Fruit fly (Drosophila melanogaster) whole organism, embryonic: ENCODE results near the gene Nak.

Experiments
- Asciz ChIP-seq: fragments of 200-800 bp; sonication (Bioruptor generic); optimal IDR thresholded peaks from 2 replicates; lab custom pipeline; 2017; ENCODE audit warnings: missing biosample characterization, mild to moderate bottlenecking, missing genetic modification characterization, missing genetic modification reagents
- CG11085 ChIP-seq: fragments of 200-800 bp; sonication (Bioruptor generic); IDR thresholded peaks from 2 replicates; pipeline ENCODE4 v1.3.6; 2022; ENCODE audit warnings: missing biosample characterization, missing genetic modification characterization
- CG12299 ChIP-seq: fragments of 200-800 bp; sonication (Bioruptor generic); optimal IDR thresholded peaks from 2 replicates; lab custom pipeline; 2018; ENCODE audit warnings: missing biosample characterization, mild to moderate bottlenecking, missing genetic modification characterization
- CG14050 ChIP-seq: fragments of 200-800 bp; sonication (Bioruptor generic); IDR thresholded peaks from 3 replicates; pipeline ENCODE4 v1.3.6; 2022; ENCODE audit warnings: missing biosample characterization, missing genetic modification characterization
- CG14441 ChIP-seq: fragments of 200-800 bp; sonication (Bioruptor generic); IDR thresholded peaks from 2 replicates; pipeline ENCODE4 v1.3.6; 2022; ENCODE audit warnings: missing biosample characterization, missing genetic modification characterization
- CG1529 ChIP-seq: fragments of 200-800 bp; sonication (Bioruptor generic); optimal IDR thresholded peaks from 3 replicates; lab custom pipeline; 2018; ENCODE audit warnings: missing biosample characterization, missing genetic modification characterization
- CG15514 ChIP-seq: fragments of 200-800 bp; sonication (Bioruptor generic); optimal IDR thresholded peaks from 3 replicates; lab custom pipeline; 2017; ENCODE audit warnings: missing biosample characterization, missing genetic modification characterization, mild to moderate bottlenecking, moderate library complexity, missing genetic modification reagents
- CG18011 ChIP-seq: fragments of 200-800 bp; sonication (Bioruptor generic); optimal IDR thresholded peaks from 2 replicates; lab custom pipeline; 2017; ENCODE audit warnings: missing biosample characterization, missing genetic modification characterization, mild to moderate bottlenecking, moderate library complexity, missing genotype
- CG2116 ChIP-seq: fragments of 200-800 bp; sonication (Bioruptor generic); optimal IDR thresholded peaks from 3 replicates; lab custom pipeline; 2018; ENCODE audit warnings: missing biosample characterization, mild to moderate bottlenecking, missing genetic modification characterization
- CG2202 ChIP-seq: fragments of 200-800 bp; sonication (Bioruptor generic); optimal IDR thresholded peaks from 2 replicates; lab custom pipeline; 2018; ENCODE audit warnings: missing biosample characterization, mild to moderate bottlenecking, missing genetic modification characterization
- CG31441 ChIP-seq: fragments of 200-800 bp; sonication (Bioruptor generic); IDR thresholded peaks from 2 replicates; pipeline ENCODE4 v1.3.6; 2022; ENCODE audit warnings: missing biosample characterization, missing genetic modification characterization
- CG3847 ChIP-seq: fragments of 200-800 bp; sonication (Bioruptor generic); IDR thresholded peaks from 2 replicates; pipeline ENCODE4 v1.3.6; 2022; ENCODE audit warnings: missing biosample characterization, missing genetic modification characterization
- CG5245 ChIP-seq: fragments of 200-800 bp; sonication (Bioruptor generic); optimal IDR thresholded peaks from 3 replicates; lab custom pipeline; 2016; ENCODE audit warnings: missing biosample characterization, missing genetic modification characterization
- CG6175 ChIP-seq: fragments of 200-800 bp; sonication (Bioruptor generic); IDR thresholded peaks from 3 replicates; pipeline ENCODE4 v1.3.6; 2022; ENCODE audit warnings: missing biosample characterization, missing genetic modification characterization
- CG6254 ChIP-seq: fragments of 200-800 bp; sonication (Bioruptor generic); optimal IDR thresholded peaks from 3 replicates; lab custom pipeline; 2017; ENCODE audit warnings: mild to moderate bottlenecking, missing biosample characterization, missing genetic modification reagents, missing genetic modification characterization
- CG6765 ChIP-seq: fragments of 200-800 bp; sonication (Bioruptor generic); optimal IDR thresholded peaks from 3 replicates; lab custom pipeline; 2017; ENCODE audit warnings: missing biosample characterization, mild to moderate bottlenecking, missing genetic modification characterization
- CG7271 ChIP-seq: fragments of 200-800 bp; sonication (Bioruptor generic); optimal IDR thresholded peaks from 2 replicates; lab custom pipeline; 2018; ENCODE audit warnings: missing biosample characterization, mild to moderate bottlenecking, missing genetic modification characterization, moderate library complexity
- CG7556 ChIP-seq: fragments of 200-800 bp; sonication (Bioruptor generic); optimal IDR thresholded peaks from 2 replicates; lab custom pipeline; 2017; ENCODE audit warnings: missing biosample characterization, mild to moderate bottlenecking, missing genetic modification characterization
- CG8478 ChIP-seq: fragments of >200 bp; optimal IDR thresholded peaks from 2 replicates; lab custom pipeline; 2018
- D ChIP-seq, 2 experiments: fragments of 200-800 bp in 1 of 2; fragments of >200 bp in 1 of 2; sonication (Bioruptor generic) in 1 of 2; optimal IDR thresholded peaks; 2 replicates in 1 of 2; 3 replicates in 1 of 2; lab custom pipeline; 2017; ENCODE audit warnings: mild to moderate bottlenecking in 1 of 2, missing biosample characterization in 1 of 2, missing genetic modification characterization in 1 of 2, missing genetic modification reagents in 1 of 2
- Dfd ChIP-seq, 2 experiments: fragments of >200 bp; optimal IDR thresholded peaks; 2 replicates each; lab custom pipeline; 2017; ENCODE audit warnings: missing biosample characterization in 2 of 2, missing genetic modification characterization in 2 of 2
- H2.0 ChIP-seq: fragments of 200-800 bp; sonication (Bioruptor generic); IDR thresholded peaks from 2 replicates; pipeline ENCODE4 v1.3.6; 2022; ENCODE audit warnings: missing biosample characterization, missing genetic modification characterization
- HLH3B ChIP-seq: fragments of 200-800 bp; sonication (Bioruptor generic); IDR thresholded peaks from 2 replicates; pipeline ENCODE4 v1.3.6; 2022; ENCODE audit warnings: missing biosample characterization, missing genetic modification characterization
- Hr51 ChIP-seq, 2 experiments: fragments of 200-800 bp; sonication (Bioruptor generic); optimal IDR thresholded peaks; 2 replicates in 1 of 2; 3 replicates in 1 of 2; lab custom pipeline; 2016 to 2018; ENCODE audit warnings: missing biosample characterization in 2 of 2, missing genetic modification characterization in 2 of 2, mild to moderate bottlenecking in 1 of 2, moderate library complexity in 1 of 2
- Max ChIP-seq: fragments of 200-800 bp; sonication (Bioruptor generic); optimal IDR thresholded peaks from 2 replicates; lab custom pipeline; 2016; ENCODE audit warnings: missing biosample characterization, mild to moderate bottlenecking, missing genetic modification characterization
- NK7.1 ChIP-seq: fragments of 200-800 bp; sonication (Bioruptor generic); optimal IDR thresholded peaks from 3 replicates; lab custom pipeline; 2016; ENCODE audit warnings: missing biosample characterization, missing genetic modification characterization
- Rx ChIP-seq: fragments of 200-800 bp; sonication (Bioruptor generic); IDR thresholded peaks from 2 replicates; pipeline ENCODE4 v1.3.6; 2022; ENCODE audit warnings: missing biosample characterization, missing genetic modification characterization
- Scr ChIP-seq: fragments of 200-800 bp; sonication (Bioruptor generic); IDR thresholded peaks from 2 replicates; pipeline ENCODE4 v1.3.6; 2022; ENCODE audit warnings: missing biosample characterization, missing genetic modification characterization; ENCODE audit not compliant: partially characterized antibody
- Sry-δ ChIP-seq: fragments of 200-800 bp; sonication (Bioruptor generic); optimal IDR thresholded peaks from 2 replicates; lab custom pipeline; 2016; ENCODE audit warnings: missing biosample characterization, missing genetic modification characterization
- ap ChIP-seq: fragments of 200-800 bp; sonication (Bioruptor generic); IDR thresholded peaks from 2 replicates; pipeline ENCODE4 v1.3.6; 2022; ENCODE audit warnings: missing biosample characterization, missing genetic modification characterization
- bab2 ChIP-seq: fragments of 200-800 bp; sonication (Bioruptor generic); optimal IDR thresholded peaks from 2 replicates; lab custom pipeline; 2016; ENCODE audit warnings: missing biosample characterization, missing genetic modification characterization
- chn ChIP-seq: fragments of 200-800 bp; sonication (Bioruptor generic); optimal IDR thresholded peaks from 2 replicates; lab custom pipeline; 2016; ENCODE audit warnings: missing biosample characterization, missing genetic modification characterization
- danr ChIP-seq: fragments of 200-800 bp; sonication (Bioruptor generic); IDR thresholded peaks from 2 replicates; pipeline ENCODE4 v1.3.6; 2022; ENCODE audit warnings: missing biosample characterization, missing genetic modification characterization
- dmrt99B ChIP-seq: fragments of 200-800 bp; sonication (Bioruptor generic); optimal IDR thresholded peaks from 2 replicates; lab custom pipeline; 2018; ENCODE audit warnings: missing biosample characterization, mild to moderate bottlenecking, missing genetic modification characterization, moderate library complexity
- fd102C ChIP-seq: fragments of 200-800 bp; sonication (Bioruptor generic); optimal IDR thresholded peaks from 2 replicates; lab custom pipeline; 2018; ENCODE audit warnings: missing biosample characterization, mild to moderate bottlenecking, missing genetic modification characterization, moderate library complexity
- ftz-f1 ChIP-seq: fragments of 200-800 bp; sonication (Bioruptor generic); optimal IDR thresholded peaks from 2 replicates; lab custom pipeline; 2016; ENCODE audit warnings: missing biosample characterization, missing genetic modification characterization
- hth ChIP-seq: fragments of >200 bp; optimal IDR thresholded peaks from 2 replicates; lab custom pipeline; 2017; ENCODE audit warnings: inconsistent platforms
- klu ChIP-seq: fragments of 200-800 bp; sonication (Bioruptor generic); IDR thresholded peaks from 2 replicates; pipeline ENCODE4 v1.3.6; 2022; ENCODE audit warnings: missing biosample characterization, missing genetic modification characterization
- kni ChIP-seq: fragments of 200-800 bp; sonication (Bioruptor generic); optimal IDR thresholded peaks from 3 replicates; lab custom pipeline; 2017; ENCODE audit warnings: mild to moderate bottlenecking, missing biosample characterization, missing genetic modification reagents, missing genetic modification characterization
- nerfin-1 ChIP-seq: fragments of 200-800 bp; sonication (Bioruptor generic); optimal IDR thresholded peaks from 3 replicates; lab custom pipeline; 2019; ENCODE audit warnings: missing biosample characterization, mild to moderate bottlenecking, missing genetic modification characterization, moderate library complexity
- otp ChIP-seq: fragments of 200-800 bp; sonication (Bioruptor generic); IDR thresholded peaks from 3 replicates; pipeline ENCODE4, ENCODE4 v1.3.6; 2022; ENCODE audit warnings: missing biosample characterization, missing genetic modification characterization
- peb ChIP-seq: fragments of 200-800 bp; sonication (Bioruptor generic); IDR thresholded peaks from 2 replicates; pipeline ENCODE4 v1.3.6; 2022; ENCODE audit warnings: missing biosample characterization, missing genetic modification characterization
- scrt ChIP-seq: fragments of 200-800 bp; sonication (Bioruptor generic); optimal IDR thresholded peaks from 2 replicates; lab custom pipeline; 2018; ENCODE audit warnings: missing biosample characterization, mild to moderate bottlenecking, missing genetic modification characterization, moderate library complexity
- sens ChIP-seq: fragments of 200-800 bp; sonication (Bioruptor generic); peaks from one replicate; lab custom pipeline; 2016; ENCODE audit warnings: missing biosample characterization, missing genetic modification characterization
- sens-2 ChIP-seq: fragments of 200-800 bp; sonication (Bioruptor generic); IDR thresholded peaks from 2 replicates; pipeline ENCODE4 v1.3.6; 2022; ENCODE audit warnings: missing biosample characterization, missing genetic modification characterization
- sisA ChIP-seq: fragments of 200-800 bp; sonication (Bioruptor generic); IDR thresholded peaks from 2 replicates; pipeline ENCODE4 v1.3.6; 2022; ENCODE audit warnings: missing biosample characterization, missing genetic modification characterization
- sr ChIP-seq: fragments of 200-800 bp; sonication (Bioruptor generic); IDR thresholded peaks from 3 replicates; pipeline ENCODE4 v1.3.6; 2022; ENCODE audit warnings: missing biosample characterization, missing genetic modification characterization
- ttk ChIP-seq: fragments of 200-800 bp; sonication (Bioruptor generic); IDR thresholded peaks from 2 replicates; pipeline ENCODE4 v2.1.2; 2022; ENCODE audit warnings: missing biosample characterization, missing genetic modification characterization
- tup ChIP-seq: fragments of 200-800 bp; sonication (Bioruptor generic); optimal IDR thresholded peaks from 2 replicates; lab custom pipeline; 2016; ENCODE audit warnings: missing biosample characterization, mild to moderate bottlenecking, missing genetic modification characterization, moderate library complexity
- zfh1 ChIP-seq: fragments of 200-800 bp; sonication (Bioruptor generic); IDR thresholded peaks from 3 replicates; pipeline ENCODE4 v1.3.6; 2022; ENCODE audit warnings: missing biosample characterization, missing genetic modification characterization

The Nak gene

DNA sequence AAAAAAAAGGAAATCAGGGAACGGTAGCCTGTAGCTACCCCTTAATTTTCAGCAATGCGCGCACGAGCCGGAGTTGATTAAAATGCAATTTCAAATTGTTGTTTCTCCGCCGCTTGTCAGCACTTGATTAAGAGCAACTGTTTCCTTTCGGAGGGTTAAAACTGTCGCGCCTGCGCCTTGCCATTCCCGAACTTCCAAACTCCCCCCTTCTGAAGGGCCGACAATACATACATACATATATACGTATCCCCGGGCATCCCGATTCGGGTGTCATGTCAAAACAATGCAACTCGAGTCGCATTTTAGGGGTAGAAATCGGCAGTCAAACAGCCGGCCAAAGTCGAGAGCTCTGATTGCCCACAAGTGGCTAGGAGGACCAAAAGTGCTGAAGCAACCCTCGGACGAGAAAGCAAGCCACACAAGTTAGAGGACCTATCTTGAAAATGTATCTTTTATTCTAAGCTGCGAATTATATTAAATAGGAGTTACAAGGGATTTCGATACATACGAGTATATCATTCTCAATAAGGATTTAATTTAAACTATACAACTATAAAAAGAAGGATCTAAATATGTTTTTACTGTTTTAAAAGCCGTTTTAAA, 43.8 kb downstream of the Nak start (continued):
- no peak for TF ChIP-seq Scr
- no peak for TF ChIP-seq ap
- TF ChIP-seq kni: peak; percentile 35
- TF ChIP-seq hth (lab: Kevin White, UChicago): no peak
- TF ChIP-seq CG2116 (GFP tag; lab: Kevin White, UChicago): no peak

- TF ChIP-seq Rx (GFP tag; lab: Robert Waterston, UW) (peak; percentile 35; the same call in 1 of the 2 replicates), nerfin-1 (tag; lab: Kevin White, UChicago) (peak; percentile 49), NK7.1 (GFP tag; lab: Kevin White, UChicago) (no peak), CG31441 (GFP tag; lab: Robert Waterston, UW) (peak; percentile 73), CG1529 (GFP tag; lab: Kevin White, UChicago) (peak; percentile 4), CG12299 (tag; lab: Kevin White, UChicago) (no peak), otp (GFP tag; lab: Robert Waterston, UW) (peak; percentile 52; the same call in 1 of the 3 replicates), CG6254 (GFP tag; lab: Kevin White, UChicago) (peak; percentile 57), CG3847 (GFP tag; lab: Robert Waterston, UW) (no peak), scrt (GFP tag; lab: Kevin White, UChicago) (no peak), tup (GFP tag; lab: Kevin White, UChicago) (no peak), ftz-f1 (no peak), ttk (GFP tag; lab: Robert Waterston, UW) (no peak), bab2 (GFP tag; lab: Kevin White, UChicago) (peak; percentile 47), chn (GFP tag; lab: Kevin White, UChicago) (peak; percentile 23), danr (GFP tag; lab: Robert Waterston, UW) (no peak), CG15514 (GFP tag; lab: Kevin White, UChicago) (no peak), D (optimal IDR thresholded peaks at IDR 0.05; lab: Kevin White, UChicago) (no peak), D (GFP tag; optimal IDR thresholded peaks at IDR 0.05; lab: Kevin White, UChicago) (peak; percentile 71), CG2202 (peak; percentile 54), CG14050 (GFP tag; lab: Robert Waterston, UW) (no peak), CG5245 (GFP tag; lab: Kevin White, UChicago) (peak; percentile 73), Asciz (GFP tag; lab: Kevin White, UChicago) (peak; percentile 36), zfh1 (GFP tag; lab: Robert Waterston, UW) (peak; percentile 67), CG11085 (GFP tag; lab: Robert Waterston, UW) (no peak), CG6175 (no peak), HLH3B (0 out of 2 replicates have a peak, but pooled peaks have one; percentile 22), sisA (GFP tag; lab: Robert Waterston, UW) (peak; percentile 43; the same call in 1 of the 2 replicates), CG18011 (no peak), CG7556 (GFP tag; lab: Kevin White, UChicago) (peak; percentile 45), Sry-δ (GFP tag; lab: Kevin White, UChicago) (no peak), Dfd (GFP tag; optimal IDR thresholded peaks at IDR 0.05; lab: Kevin White, UChicago) (no peak), H2.0 (GFP tag; lab: Robert Waterston, UW) (peak; percentile 38; the same call in 1 of the 2 replicates), CG8478 (lab: Kevin White, UChicago) (no peak), sr (GFP tag; lab: Robert Waterston, UW) (no peak), fd102C (peak; percentile 54), dmrt99B (peak; percentile 52), CG6765 (GFP tag; lab: Kevin White, UChicago) (no peak), Max (peak; percentile 22), sens-2 (GFP tag; lab: Robert Waterston, UW) (peak; percentile 25; the same call in 1 of the 2 replicates), klu (GFP tag; lab: Robert Waterston, UW) (no peak), sens (GFP tag; lab: Kevin White, UChicago) (peak; percentile 96), peb (no peak), CG7271 (tag; lab: Kevin White, UChicago) (peak; percentile 63), Hr51 (GFP tag; optimal IDR thresholded peaks at IDR 0.05; lab: Kevin White, UChicago) (peak; percentile 4 to 34), CG14441 (GFP tag; lab: Robert Waterston, UW) (no peak)
Observed at dm6 chr2L:18921246-18921645, 47.3 kb downstream of the Nak start.
